Worm (Caenorhabditis elegans) whole organism, L1 larva: ENCODE measurements around the gene col-90.

Source experiments
- C16A3.4 ChIP-seq: fragments of 150-350 bp; optimal IDR thresholded peaks from 2 replicates; lab custom pipeline; 2014; ENCODE audit warnings: missing biosample characterization, missing genetic modification characterization
- aly-2 ChIP-seq: fragments of 150-350 bp; optimal IDR thresholded peaks from 2 replicates; lab custom pipeline; 2014; ENCODE audit warnings: missing biosample characterization, missing genetic modification characterization
- ama-1 ChIP-seq: fragments of 150-350 bp; optimal IDR thresholded peaks from 2 replicates; lab custom pipeline; 2014
- blmp-1 ChIP-seq: fragments of 150-350 bp; optimal IDR thresholded peaks from 2 replicates; lab custom pipeline; 2014; ENCODE audit warnings: missing biosample characterization, missing genetic modification characterization
- ceh-88 ChIP-seq: fragments of 200-800 bp; sonication (Bioruptor generic); IDR thresholded peaks from 2 replicates; pipeline ENCODE4 v1.3.6; 2022; ENCODE audit warnings: missing genetic modification characterization, missing compliant biosample characterization
- ceh-90 ChIP-seq: sonication (generic microtip); optimal IDR thresholded peaks from 2 replicates; lab custom pipeline; 2016; ENCODE audit warnings: missing genetic modification characterization, missing compliant biosample characterization
- dpl-1 ChIP-seq, 3 experiments: fragments of 150-350 bp in 2 of 3; sonication (generic microtip) in 1 of 3; optimal IDR thresholded peaks; 2 replicates each; lab custom pipeline; 2014 to 2017; ENCODE audit warnings: missing biosample characterization in 3 of 3, missing genetic modification characterization in 3 of 3, missing genetic modification reagents in 3 of 3
- efl-1 ChIP-seq, 4 experiments: fragments of 150-350 bp; optimal IDR thresholded peaks in 3 of 4; peaks in 1 of 4; 1 replicate in 1 of 4; 2 replicates in 3 of 4; lab custom pipeline; 2014; ENCODE audit warnings: missing biosample characterization in 2 of 4, missing genetic modification characterization in 2 of 4, missing genetic modification reagents in 2 of 4
- efl-3 ChIP-seq: fragments of 200-800 bp; sonication (Bioruptor generic); optimal IDR thresholded peaks from 2 replicates; lab custom pipeline; 2018; ENCODE audit warnings: mild to moderate bottlenecking, missing genetic modification characterization, missing compliant biosample characterization
- egl-13 ChIP-seq: sonication (generic microtip); optimal IDR thresholded peaks from 2 replicates; lab custom pipeline; 2016; ENCODE audit warnings: missing genotype, missing genetic modification reagents, missing genetic modification characterization, missing compliant biosample characterization
- elt-3 ChIP-seq, 6 experiments: fragments of 150-350 bp in 1 of 6; sonication (generic microtip); optimal IDR thresholded peaks; 2 replicates each; lab custom pipeline; 2017 to 2018; ENCODE audit warnings: missing biosample characterization in 6 of 6, missing genetic modification characterization in 6 of 6, inconsistent platforms in 1 of 6
- fkh-4 ChIP-seq: sonication (generic microtip); optimal IDR thresholded peaks from 2 replicates; lab custom pipeline; 2016; ENCODE audit warnings: missing compliant biosample characterization, missing genetic modification characterization, borderline replicate concordance
- fkh-8 ChIP-seq: sonication (generic microtip); optimal IDR thresholded peaks from 2 replicates; lab custom pipeline; 2016; ENCODE audit warnings: mild to moderate bottlenecking, missing genetic modification characterization, missing compliant biosample characterization
- fos-1 ChIP-seq: fragments of 150-350 bp; optimal IDR thresholded peaks from 2 replicates; lab custom pipeline; 2014; ENCODE audit warnings: missing biosample characterization, missing genetic modification characterization
- hlh-17 ChIP-seq: fragments of 200-800 bp; sonication (Bioruptor generic); optimal IDR thresholded peaks from 2 replicates; lab custom pipeline; 2018; ENCODE audit warnings: missing genetic modification characterization, mild to moderate bottlenecking, missing compliant biosample characterization, moderate library complexity, borderline replicate concordance
- hpl-2 ChIP-seq: fragments of 150-350 bp; optimal IDR thresholded peaks from 2 replicates; lab custom pipeline; 2014; ENCODE audit warnings: missing biosample characterization, missing genetic modification reagents, missing genetic modification characterization
- irx-1 ChIP-seq: sonication (generic microtip); optimal IDR thresholded peaks from 2 replicates; lab custom pipeline; 2016; ENCODE audit warnings: missing genetic modification characterization, missing compliant biosample characterization
- jun-1 ChIP-seq: fragments of 150-350 bp; optimal IDR thresholded peaks from 2 replicates; lab custom pipeline; 2014; ENCODE audit warnings: missing biosample characterization, missing genetic modification reagents, missing genetic modification characterization
- lin-14 ChIP-seq: fragments of 200-800 bp; sonication (Bioruptor generic); optimal IDR thresholded peaks from 2 replicates; lab custom pipeline; 2018; ENCODE audit warnings: mild to moderate bottlenecking, missing genetic modification characterization, moderate library complexity, missing compliant biosample characterization
- lin-35 ChIP-seq, 2 experiments: fragments of 150-350 bp; optimal IDR thresholded peaks; 2 replicates each; lab custom pipeline; 2014; ENCODE audit warnings: missing biosample characterization in 2 of 2, missing genetic modification characterization in 2 of 2, missing genetic modification reagents in 2 of 2
- lir-3 ChIP-seq: sonication (generic microtip); optimal IDR thresholded peaks from 2 replicates; lab custom pipeline; 2016; ENCODE audit warnings: mild to moderate bottlenecking, missing genetic modification characterization, moderate library complexity, missing compliant biosample characterization; ENCODE audit not compliant: poor library complexity
- lsy-2 ChIP-seq, 2 experiments: fragments of 150-350 bp; optimal IDR thresholded peaks; 2 replicates each; lab custom pipeline; 2014; ENCODE audit warnings: missing biosample characterization in 2 of 2, missing genetic modification characterization in 2 of 2
- mdl-1 ChIP-seq, 2 experiments: fragments of 150-350 bp; optimal IDR thresholded peaks; 2 replicates each; lab custom pipeline; 2014 to 2017; ENCODE audit warnings: missing biosample characterization in 2 of 2, missing genetic modification characterization in 2 of 2, inconsistent platforms in 1 of 2
- mep-1 ChIP-seq: fragments of 150-350 bp; optimal IDR thresholded peaks from 2 replicates; lab custom pipeline; 2014; ENCODE audit warnings: missing biosample characterization, missing genetic modification characterization
- nhr-11 ChIP-seq: fragments of 150-350 bp; optimal IDR thresholded peaks from 2 replicates; lab custom pipeline; 2014; ENCODE audit warnings: missing biosample characterization, missing genetic modification characterization
- nhr-19 ChIP-seq: fragments of 200-800 bp; sonication (Bioruptor generic); conservative IDR thresholded peaks from 2 replicates; pipeline ENCODE4 v1.3.6; 2022; ENCODE audit warnings: missing genetic modification characterization, missing compliant biosample characterization
- nhr-20 ChIP-seq: sonication (generic microtip); optimal IDR thresholded peaks from 2 replicates; lab custom pipeline; 2016; ENCODE audit warnings: mild to moderate bottlenecking, missing genetic modification characterization, missing compliant biosample characterization
- nhr-237 ChIP-seq: fragments of 150-350 bp; optimal IDR thresholded peaks from 2 replicates; lab custom pipeline; 2014; ENCODE audit warnings: missing biosample characterization, missing genetic modification characterization
- nhr-47 ChIP-seq: sonication (generic microtip); optimal IDR thresholded peaks from 2 replicates; lab custom pipeline; 2016; ENCODE audit warnings: mild to moderate bottlenecking, missing genetic modification characterization, moderate library complexity, missing compliant biosample characterization
- nhr-76 ChIP-seq: sonication (generic microtip); optimal IDR thresholded peaks from 2 replicates; lab custom pipeline; 2017; ENCODE audit warnings: missing biosample characterization, missing genetic modification characterization
- nhr-85 ChIP-seq: sonication (generic microtip); peaks from one replicate; lab custom pipeline; 2016; ENCODE audit warnings: missing genetic modification characterization, inconsistent platforms, missing compliant biosample characterization
- nhr-90 ChIP-seq: sonication (generic microtip); optimal IDR thresholded peaks from 2 replicates; lab custom pipeline; 2016; ENCODE audit warnings: mild to moderate bottlenecking, missing genetic modification characterization, missing compliant biosample characterization; ENCODE audit not compliant: poor library complexity
- rnt-1 ChIP-seq: sonication (generic microtip); optimal IDR thresholded peaks from 2 replicates; lab custom pipeline; 2016; ENCODE audit warnings: mild to moderate bottlenecking, missing genetic modification characterization, moderate library complexity, missing compliant biosample characterization
- snpc-4 ChIP-seq: fragments of 150-350 bp; optimal IDR thresholded peaks from 2 replicates; lab custom pipeline; 2014; ENCODE audit warnings: missing biosample characterization, missing genetic modification characterization
- snu-23 ChIP-seq: sonication (generic microtip); optimal IDR thresholded peaks from 2 replicates; lab custom pipeline; 2016; ENCODE audit warnings: missing genetic modification characterization, missing compliant biosample characterization
- sox-4 ChIP-seq: sonication (generic microtip); optimal IDR thresholded peaks from 2 replicates; lab custom pipeline; 2016; ENCODE audit warnings: missing genetic modification characterization, missing compliant biosample characterization
- sptf-1 ChIP-seq: fragments of 150-350 bp; optimal IDR thresholded peaks from 2 replicates; lab custom pipeline; 2014; ENCODE audit warnings: missing biosample characterization, missing genetic modification characterization
- swsn-7 ChIP-seq: sonication (generic microtip); optimal IDR thresholded peaks from 2 replicates; lab custom pipeline; 2016; ENCODE audit warnings: missing genetic modification characterization, missing compliant biosample characterization
- tlp-1 ChIP-seq: fragments of 150-350 bp; optimal IDR thresholded peaks from 2 replicates; lab custom pipeline; 2014; ENCODE audit warnings: missing biosample characterization, missing genetic modification characterization
- unc-86 ChIP-seq: sonication (generic microtip); optimal IDR thresholded peaks from 2 replicates; lab custom pipeline; 2016; ENCODE audit warnings: missing genetic modification characterization, missing compliant biosample characterization
- ztf-11 ChIP-seq, 2 experiments: sonication (generic microtip); optimal IDR thresholded peaks; 2 replicates each; lab custom pipeline; 2016 to 2017; ENCODE audit warnings: missing genetic modification characterization in 2 of 2, missing biosample characterization in 1 of 2, missing compliant biosample characterization in 1 of 2

The col-90 gene

ce11 chrIII:7909263-7909662 is 39.4 kb upstream of the col-90 start, which contains the start of gene ZK688.1:
Gene ZK688.1, plus strand, starts transcription at chrIII:7909563.
- TF ChIP-seq lin-35 (GFP tag; optimal IDR thresholded peaks at IDR 0.05; lab: Kevin White, UChicago), result no peak
- no peak for TF ChIP-seq efl-1 (optimal IDR thresholded peaks at IDR 0.05; lab: Kevin White, UChicago)
- TF ChIP-seq efl-1 (GFP tag; optimal IDR thresholded peaks at IDR 0.05 in 1 of 2; lab: Kevin White, UChicago), result peak in 1 of 2 experiments; percentile 52

- TF ChIP-seq elt-3 (tag; optimal IDR thresholded peaks at IDR 0.05; lab: Kevin White, UChicago), result peak in 1 of 6 experiments; percentile 63
- TF ChIP-seq lin-14 (GFP tag; lab: Kevin White, UChicago), result peak; percentile 81
- peak; percentile 1 to 30 for TF ChIP-seq efl-1 (optimal IDR thresholded peaks at IDR 0.05; lab: Kevin White, UChicago)
- peak; percentile 19 to 71 for TF ChIP-seq efl-1 (GFP tag; optimal IDR thresholded peaks at IDR 0.05 in 1 of 2; lab: Kevin White, UChicago)
- peak in 1 of 2 experiments; percentile 15 for TF ChIP-seq lsy-2 (tag; optimal IDR thresholded peaks at IDR 0.05; lab: Kevin White, UChicago)
- TF ChIP-seq nhr-237, result no peak
- TF ChIP-seq nhr-85 (tag; lab: Kevin White, UChicago), result peak; percentile 66
- no peak for TF ChIP-seq ceh-88 (GFP tag; lab: Robert Waterston, UW)
- no peak for TF ChIP-seq fos-1
- no peak for TF ChIP-seq fkh-4 (tag; lab: Kevin White, UChicago)
- TF ChIP-seq snpc-4 (tag; lab: Kevin White, UChicago), result no peak
- TF ChIP-seq mdl-1 (tag; optimal IDR thresholded peaks at IDR 0.05; lab: Kevin White, UChicago), result peak in 1 of 2 experiments; percentile 15
- TF ChIP-seq nhr-90 (tag; lab: Kevin White, UChicago), result peak; percentile 11
- TF ChIP-seq blmp-1, result peak; percentile 37
- TF ChIP-seq nhr-11 (tag; lab: Kevin White, UChicago), result no peak
- TF ChIP-seq nhr-20 (tag; lab: Kevin White, UChicago), result peak; percentile 57
- TF ChIP-seq sox-4, result no peak
- TF ChIP-seq hlh-17 (GFP tag; lab: Kevin White, UChicago), result no peak
- TF ChIP-seq lin-35 (GFP tag; optimal IDR thresholded peaks at IDR 0.05; lab: Kevin White, UChicago), result peak in 1 of 2 experiments; percentile 68
- no peak for TF ChIP-seq rnt-1 (tag; lab: Kevin White, UChicago)
- peak; percentile 51 for TF ChIP-seq mep-1 (tag; lab: Kevin White, UChicago)
- no peak for TF ChIP-seq efl-3
- TF ChIP-seq C16A3.4 (tag; lab: Kevin White, UChicago), result no peak
- TF ChIP-seq irx-1 (tag; lab: Kevin White, UChicago), result no peak
- no peak for TF ChIP-seq jun-1
- no peak for TF ChIP-seq nhr-76 (tag; lab: Kevin White, UChicago)
- no peak for TF ChIP-seq ztf-11 (tag; optimal IDR thresholded peaks at IDR 0.05; lab: Kevin White, UChicago)
- TF ChIP-seq nhr-19 (GFP tag; lab: Robert Waterston, UW), result no peak
- TF ChIP-seq egl-13 (tag; lab: Kevin White, UChicago), result no peak
- peak; percentile 70 for TF ChIP-seq snu-23 (GFP tag; lab: Kevin White, UChicago)
- TF ChIP-seq sptf-1 (tag; lab: Kevin White, UChicago), result no peak
- TF ChIP-seq aly-2 (tag; lab: Kevin White, UChicago), result no peak
- TF ChIP-seq tlp-1 (tag; lab: Kevin White, UChicago), result no peak
- peak; percentile 8 to 34 (median 33) for TF ChIP-seq dpl-1 (GFP tag; optimal IDR thresholded peaks at IDR 0.05; lab: Kevin White, UChicago)
- TF ChIP-seq, all 84 proteins: peak for 13
Measured at ce11 chrIII:7911621-7912020, 37.0 kb upstream of the col-90 start, which contains the start of gene ZK688.7. Gene ZK688.7, minus strand, starts transcription at chrIII:7911634.

ce11 chrIII:7913488-7913887 is 35.1 kb upstream of the col-90 start, which contains the start of gene ZK688.12:
Gene ZK688.12, minus strand, starts transcription at chrIII:7913588.
- TF ChIP-seq aly-2 (tag; lab: Kevin White, UChicago) (no peak), nhr-47 (tag; lab: Kevin White, UChicago) (no peak), rnt-1 (tag; lab: Kevin White, UChicago) (no peak), hpl-2 (no peak), unc-86 (no peak), fkh-8 (tag; lab: Kevin White, UChicago) (no peak), lir-3 (tag; lab: Kevin White, UChicago) (no peak), swsn-7 (tag; lab: Kevin White, UChicago) (no peak), ama-1 (lab: Kevin White, UChicago) (no peak), jun-1 (no peak), sox-4 (no peak), ceh-90 (tag; lab: Kevin White, UChicago) (no peak)
